Fruit fly (Drosophila melanogaster) whole organism, embryonic: ENCODE results near the gene CG13033.

Source experiments
- Bgb ChIP-seq: fragments of 200-800 bp; sonication (Bioruptor generic); IDR thresholded peaks from 2 replicates; pipeline ENCODE4 v1.3.6; 2022; ENCODE audit warnings: missing biosample characterization, missing genetic modification characterization; ENCODE audit not compliant: partially characterized antibody
- CG10979 ChIP-seq: fragments of 200-800 bp; sonication (Bioruptor generic); optimal IDR thresholded peaks from 2 replicates; lab custom pipeline; 2018; ENCODE audit warnings: missing biosample characterization, mild to moderate bottlenecking, missing genetic modification characterization, moderate library complexity
- CG11085 ChIP-seq: fragments of 200-800 bp; sonication (Bioruptor generic); IDR thresholded peaks from 2 replicates; pipeline ENCODE4 v1.3.6; 2022; ENCODE audit warnings: missing biosample characterization, missing genetic modification characterization
- CG12391 ChIP-seq: fragments of 200-800 bp; sonication (Bioruptor generic); optimal IDR thresholded peaks from 3 replicates; lab custom pipeline; 2018; ENCODE audit warnings: missing biosample characterization, mild to moderate bottlenecking, missing genetic modification characterization, moderate library complexity
- CG13123 ChIP-seq: fragments of 200-800 bp; sonication (Bioruptor generic); optimal IDR thresholded peaks from 2 replicates; lab custom pipeline; 2016; ENCODE audit warnings: missing biosample characterization, missing genetic modification characterization
- CG17186 ChIP-seq: fragments of 200-800 bp; sonication (Bioruptor generic); optimal IDR thresholded peaks from 3 replicates; lab custom pipeline; 2017; ENCODE audit warnings: missing biosample characterization, missing genetic modification reagents, missing genetic modification characterization
- CG17328 ChIP-seq: fragments of 200-800 bp; sonication (Bioruptor generic); IDR thresholded peaks from 2 replicates; pipeline ENCODE4 v1.3.6; 2022; ENCODE audit warnings: missing biosample characterization, missing genetic modification characterization
- CG17568 ChIP-seq: fragments of 200-800 bp; sonication (Bioruptor generic); optimal IDR thresholded peaks from 2 replicates; lab custom pipeline; 2018; ENCODE audit warnings: missing biosample characterization, mild to moderate bottlenecking, missing genetic modification characterization, moderate library complexity
- CG17802 ChIP-seq: fragments of 200-800 bp; sonication (Bioruptor generic); optimal IDR thresholded peaks from 2 replicates; lab custom pipeline; 2018; ENCODE audit warnings: missing biosample characterization, mild to moderate bottlenecking, missing genetic modification characterization, moderate library complexity
- CG18262 ChIP-seq: fragments of 200-800 bp; optimal IDR thresholded peaks from 3 replicates; lab custom pipeline; 2019; ENCODE audit warnings: missing biosample characterization, mild to moderate bottlenecking, missing genetic modification characterization, moderate library complexity
- CG18599 ChIP-seq: fragments of 200-800 bp; sonication (Bioruptor generic); optimal IDR thresholded peaks from 3 replicates; lab custom pipeline; 2017; ENCODE audit warnings: missing biosample characterization, missing genetic modification characterization, mild to moderate bottlenecking, moderate library complexity, missing genetic modification reagents
- CG2202 ChIP-seq: fragments of 200-800 bp; sonication (Bioruptor generic); optimal IDR thresholded peaks from 2 replicates; lab custom pipeline; 2018; ENCODE audit warnings: missing biosample characterization, mild to moderate bottlenecking, missing genetic modification characterization
- CG33557 ChIP-seq: fragments of 200-800 bp; sonication (Bioruptor generic); optimal IDR thresholded peaks from 2 replicates; lab custom pipeline; 2019; ENCODE audit warnings: missing biosample characterization, mild to moderate bottlenecking, missing genetic modification characterization, moderate library complexity
- CG4730 ChIP-seq: fragments of 200-800 bp; sonication (Bioruptor generic); IDR thresholded peaks from 2 replicates; pipeline ENCODE4 v1.3.6; 2022; ENCODE audit warnings: missing biosample characterization, missing genetic modification characterization
- CG4854 ChIP-seq: fragments of 200-800 bp; sonication (Bioruptor generic); optimal IDR thresholded peaks from 2 replicates; lab custom pipeline; 2016; ENCODE audit warnings: missing biosample characterization, missing genetic modification characterization, inconsistent platforms
- CG6254 ChIP-seq: fragments of 200-800 bp; sonication (Bioruptor generic); optimal IDR thresholded peaks from 3 replicates; lab custom pipeline; 2017; ENCODE audit warnings: mild to moderate bottlenecking, missing biosample characterization, missing genetic modification reagents, missing genetic modification characterization
- CG7928 ChIP-seq: fragments of 200-800 bp; sonication (Bioruptor generic); optimal IDR thresholded peaks from 2 replicates; lab custom pipeline; 2017; ENCODE audit warnings: missing biosample characterization, mild to moderate bottlenecking, missing genetic modification characterization
- CG9932 ChIP-seq: fragments of 200-800 bp; sonication (Bioruptor generic); IDR thresholded peaks from 2 replicates; pipeline ENCODE4 v1.3.6; 2022; ENCODE audit warnings: missing biosample characterization, missing genetic modification characterization
- Dip2 ChIP-seq: fragments of 200-800 bp; sonication (Bioruptor generic); IDR thresholded peaks from 2 replicates; pipeline ENCODE4 v1.3.6; 2022; ENCODE audit warnings: missing biosample characterization, missing genetic modification characterization
- Dll ChIP-seq: fragments of 200-800 bp; sonication (Bioruptor generic); IDR thresholded peaks from 4 replicates; pipeline ENCODE4 v1.3.6; 2022; ENCODE audit warnings: missing biosample characterization, missing genetic modification characterization; ENCODE audit not compliant: partially characterized antibody
- Dp ChIP-seq: fragments of 200-800 bp; sonication (Bioruptor generic); optimal IDR thresholded peaks from 2 replicates; lab custom pipeline; 2018; ENCODE audit warnings: missing biosample characterization, mild to moderate bottlenecking, missing genetic modification characterization, moderate library complexity
- Drgx ChIP-seq: fragments of 200-800 bp; sonication (Bioruptor generic); IDR thresholded peaks from 2 replicates; pipeline ENCODE4 v1.3.6; 2022; ENCODE audit warnings: missing biosample characterization, missing genetic modification characterization
- HLH54F ChIP-seq: fragments of 200-800 bp; sonication (Bioruptor generic); optimal IDR thresholded peaks from 3 replicates; lab custom pipeline; 2016; ENCODE audit warnings: missing biosample characterization, missing genetic modification characterization
- Hr51 ChIP-seq, 2 experiments: fragments of 200-800 bp; sonication (Bioruptor generic); optimal IDR thresholded peaks; 2 replicates in 1 of 2; 3 replicates in 1 of 2; lab custom pipeline; 2016 to 2018; ENCODE audit warnings: missing biosample characterization in 2 of 2, missing genetic modification characterization in 2 of 2, mild to moderate bottlenecking in 1 of 2, moderate library complexity in 1 of 2
- Hr78 ChIP-seq, 2 experiments: fragments of 200-800 bp in 1 of 2; fragments of >200 bp in 1 of 2; sonication (Bioruptor generic) in 1 of 2; optimal IDR thresholded peaks; 2 replicates each; lab custom pipeline; 2017 to 2019; ENCODE audit warnings: missing biosample characterization in 2 of 2, missing genetic modification characterization in 2 of 2, mild to moderate bottlenecking in 1 of 2, moderate library complexity in 1 of 2
- Optix ChIP-seq: fragments of 200-800 bp; sonication (Bioruptor generic); IDR thresholded peaks from 3 replicates; pipeline ENCODE4 v1.3.6; 2022; ENCODE audit warnings: missing biosample characterization, missing genetic modification characterization
- Pdp1 ChIP-seq, 2 experiments: fragments of 200-800 bp; sonication (Bioruptor generic); optimal IDR thresholded peaks; 3 replicates each; lab custom pipeline; 2016; ENCODE audit warnings: missing biosample characterization in 2 of 2, missing genetic modification characterization in 2 of 2, mild to moderate bottlenecking in 1 of 2, moderate library complexity in 1 of 2
- Xbp1 ChIP-seq: fragments of 200-800 bp; sonication (Bioruptor generic); optimal IDR thresholded peaks from 3 replicates; lab custom pipeline; 2016; ENCODE audit warnings: missing biosample characterization, mild to moderate bottlenecking, missing genetic modification characterization
- ab ChIP-seq: fragments of 200-800 bp; sonication (Bioruptor generic); optimal IDR thresholded peaks from 2 replicates; lab custom pipeline; 2016; ENCODE audit warnings: missing biosample characterization, missing genetic modification characterization
- az2 ChIP-seq: fragments of 200-800 bp; sonication (Bioruptor generic); optimal IDR thresholded peaks from 3 replicates; lab custom pipeline; 2016; ENCODE audit warnings: missing biosample characterization, missing genetic modification characterization
- bcd ChIP-seq: fragments of 200-800 bp; sonication (Bioruptor generic); optimal IDR thresholded peaks from 2 replicates; lab custom pipeline; 2017; ENCODE audit warnings: missing biosample characterization, mild to moderate bottlenecking, missing genetic modification characterization
- bigmax ChIP-seq: fragments of 200-800 bp; sonication (Bioruptor generic); optimal IDR thresholded peaks from 2 replicates; lab custom pipeline; 2018; ENCODE audit warnings: missing biosample characterization, mild to moderate bottlenecking, missing genetic modification characterization
- caup ChIP-seq: fragments of 200-800 bp; sonication (Bioruptor generic); optimal IDR thresholded peaks from 3 replicates; lab custom pipeline; 2017; ENCODE audit warnings: missing biosample characterization, mild to moderate bottlenecking, missing genetic modification characterization, moderate library complexity; ENCODE audit not compliant: severe bottlenecking
- corto ChIP-seq: fragments of 200-800 bp; sonication (Bioruptor generic); optimal IDR thresholded peaks from 2 replicates; lab custom pipeline; 2016; ENCODE audit warnings: missing biosample characterization, mild to moderate bottlenecking, missing genetic modification characterization, moderate library complexity
- crol ChIP-seq: fragments of 200-800 bp; sonication (Bioruptor generic); IDR thresholded peaks from 2 replicates; pipeline ENCODE4 v1.3.6; 2022; ENCODE audit warnings: missing biosample characterization, missing genetic modification characterization
- emc ChIP-seq: fragments of 200-800 bp; sonication (Bioruptor generic); optimal IDR thresholded peaks from 2 replicates; lab custom pipeline; 2016; ENCODE audit warnings: missing biosample characterization, missing genetic modification characterization
- fd96Cb ChIP-seq: fragments of 200-800 bp; sonication (Bioruptor generic); optimal IDR thresholded peaks from 2 replicates; lab custom pipeline; 2018; ENCODE audit warnings: missing biosample characterization, mild to moderate bottlenecking, missing genetic modification characterization, moderate library complexity
- ftz-f1 ChIP-seq: fragments of 200-800 bp; sonication (Bioruptor generic); optimal IDR thresholded peaks from 2 replicates; lab custom pipeline; 2016; ENCODE audit warnings: missing biosample characterization, missing genetic modification characterization
- hth ChIP-seq: fragments of >200 bp; optimal IDR thresholded peaks from 2 replicates; lab custom pipeline; 2017; ENCODE audit warnings: inconsistent platforms
- knrl ChIP-seq: fragments of 200-800 bp; sonication (Bioruptor generic); IDR thresholded peaks from 3 replicates; pipeline ENCODE4 v1.3.6; 2022; ENCODE audit warnings: missing biosample characterization, missing genetic modification characterization; ENCODE audit not compliant: partially characterized antibody
- pan ChIP-seq, 4 experiments: fragments of >200 bp in 3 of 4; fragments of 200-800 bp in 1 of 4; sonication (Bioruptor generic) in 1 of 4; optimal IDR thresholded peaks in 3 of 4; IDR thresholded peaks in 1 of 4; 2 replicates each; pipeline versions ENCODE4 v1.3.6 to Lab custom; 2017 to 2022; ENCODE audit warnings: missing biosample characterization in 2 of 4, missing genetic modification characterization in 2 of 4, mixed read lengths in 1 of 4
- phol ChIP-seq: fragments of 200-800 bp; sonication (Bioruptor generic); optimal IDR thresholded peaks from 3 replicates; lab custom pipeline; 2018; ENCODE audit warnings: missing biosample characterization, mild to moderate bottlenecking, missing genetic modification characterization, moderate library complexity
- scrt ChIP-seq: fragments of 200-800 bp; sonication (Bioruptor generic); optimal IDR thresholded peaks from 2 replicates; lab custom pipeline; 2018; ENCODE audit warnings: missing biosample characterization, mild to moderate bottlenecking, missing genetic modification characterization, moderate library complexity
- stc ChIP-seq: fragments of 200-800 bp; sonication (Bioruptor generic); IDR thresholded peaks from 2 replicates; pipeline ENCODE4 v1.3.6; 2022; ENCODE audit warnings: missing biosample characterization, missing genetic modification characterization
- twi ChIP-seq: fragments of 200-800 bp; optimal IDR thresholded peaks from 2 replicates; lab custom pipeline; 2019; ENCODE audit warnings: missing biosample characterization, mild to moderate bottlenecking, missing genetic modification characterization, moderate library complexity
- wek ChIP-seq: fragments of 200-800 bp; sonication (Bioruptor generic); optimal IDR thresholded peaks from 3 replicates; lab custom pipeline; 2018; ENCODE audit warnings: missing biosample characterization, mild to moderate bottlenecking, missing genetic modification characterization, moderate library complexity
- zf30C ChIP-seq: fragments of 200-800 bp; sonication (Bioruptor generic); optimal IDR thresholded peaks from 3 replicates; lab custom pipeline; 2018; ENCODE audit warnings: missing biosample characterization, mild to moderate bottlenecking, missing genetic modification characterization
- zfh1 ChIP-seq: fragments of 200-800 bp; sonication (Bioruptor generic); IDR thresholded peaks from 3 replicates; pipeline ENCODE4 v1.3.6; 2022; ENCODE audit warnings: missing biosample characterization, missing genetic modification characterization

The CG13033 gene

dm6 chr3L:16574307-16574946, 29.0 kb upstream of the CG13033 start, which contains the start of gene mbf1 (continued):
- no peak for TF ChIP-seq zf30C (GFP tag; lab: Kevin White, UChicago)
- TF ChIP-seq hth (lab: Kevin White, UChicago) = no peak
- TF ChIP-seq Dip2 (GFP tag; lab: Robert Waterston, UW) = no peak
- no peak for TF ChIP-seq CG17328
- no peak for TF ChIP-seq HLH54F (GFP tag; lab: Kevin White, UChicago)
- TF ChIP-seq stc (GFP tag; lab: Robert Waterston, UW) = no peak
- no peak for TF ChIP-seq CG10979
- no peak for TF ChIP-seq CG18599 (GFP tag; lab: Kevin White, UChicago)
- TF ChIP-seq Drgx (GFP tag; lab: Robert Waterston, UW) = no peak
- TF ChIP-seq CG17802 = no peak
- TF ChIP-seq CG7928 (GFP tag; lab: Kevin White, UChicago) = peak; percentile 19
- no peak for TF ChIP-seq Xbp1 (GFP tag; lab: Kevin White, UChicago)
- TF ChIP-seq scrt (GFP tag; lab: Kevin White, UChicago) = no peak
- no peak for TF ChIP-seq Optix (GFP tag; lab: Robert Waterston, UW)
- peak; percentile 12 for TF ChIP-seq CG4854
- TF ChIP-seq CG11085 = no peak
- no peak for TF ChIP-seq corto (GFP tag; lab: Kevin White, UChicago)
- TF ChIP-seq phol = peak; percentile 62
- peak; percentile 29 for TF ChIP-seq bcd (GFP tag; lab: Kevin White, UChicago)
- 0 out of 2 replicates have a peak, but pooled peaks have one; percentile 28 for TF ChIP-seq Bgb (GFP tag; lab: Robert Waterston, UW)
- no peak for TF ChIP-seq CG4730 (GFP tag; lab: Robert Waterston, UW)
- no peak for TF ChIP-seq bigmax (GFP tag; lab: Kevin White, UChicago)
- TF ChIP-seq ab (GFP tag; lab: Kevin White, UChicago) = no peak
- TF ChIP-seq CG17568 = peak; percentile 22
- no peak for TF ChIP-seq CG6254 (GFP tag; lab: Kevin White, UChicago)
- peak; percentile 78 for TF ChIP-seq Dll (GFP tag; lab: Robert Waterston, UW)
- no peak for TF ChIP-seq crol (GFP tag; lab: Robert Waterston, UW)
- TF ChIP-seq Hr78 (GFP tag; optimal IDR thresholded peaks at IDR 0.05; lab: Kevin White, UChicago) = no peak
- peak; percentile 12 for TF ChIP-seq wek (GFP tag; lab: Kevin White, UChicago)
- TF ChIP-seq Dp (GFP tag; lab: Kevin White, UChicago) = peak; percentile 72
- TF ChIP-seq CG2202 = peak; percentile 2
- TF ChIP-seq az2 (GFP tag; lab: Kevin White, UChicago) = no peak
- no peak for TF ChIP-seq zfh1
- TF ChIP-seq Hr51 (GFP tag; optimal IDR thresholded peaks at IDR 0.05; lab: Kevin White, UChicago) = no peak
- no peak for TF ChIP-seq fd96Cb (tag; lab: Kevin White, UChicago)
- peak; percentile 41; the same call in 1 of the 2 replicates for TF ChIP-seq CG9932 (GFP tag; lab: Robert Waterston, UW)
- TF ChIP-seq knrl (GFP tag; lab: Robert Waterston, UW) = peak; percentile 51; the same call in 2 of the 3 replicates
- no peak for TF ChIP-seq twi
- TF ChIP-seq caup = no peak
- TF ChIP-seq Pdp1 (GFP tag; optimal IDR thresholded peaks at IDR 0.05; lab: Kevin White, UChicago) = peak in 1 of 2 experiments; percentile 39
- no peak for TF ChIP-seq CG13123 (GFP tag; lab: Kevin White, UChicago)
- no peak for TF ChIP-seq emc (GFP tag; lab: Kevin White, UChicago)
- TF ChIP-seq CG33557 (GFP tag; lab: Kevin White, UChicago) = no peak
- no peak for TF ChIP-seq ftz-f1 (GFP tag; lab: Kevin White, UChicago)
- peak; percentile 5 for TF ChIP-seq CG18262 (tag; lab: Kevin White, UChicago)
- peak; percentile 65 for TF ChIP-seq CG17186 (GFP tag; lab: Kevin White, UChicago)
- no peak for TF ChIP-seq pan (optimal IDR thresholded peaks at IDR 0.05; lab: Kevin White, UChicago)
- no peak for TF ChIP-seq pan (GFP tag; optimal IDR thresholded peaks at IDR 0.05 in 1 of 2, IDR thresholded peaks at IDR 0.05 in 1 of 2)
- TF ChIP-seq CG12391 = peak; percentile 48
